Worm (Caenorhabditis elegans): Measurements from ENCODE around the gene C31A11.13.
A peak's percentile ranks its signal among the peaks of the same experiment; 100 is the strongest.

C31A11.13 gene

DNA sequence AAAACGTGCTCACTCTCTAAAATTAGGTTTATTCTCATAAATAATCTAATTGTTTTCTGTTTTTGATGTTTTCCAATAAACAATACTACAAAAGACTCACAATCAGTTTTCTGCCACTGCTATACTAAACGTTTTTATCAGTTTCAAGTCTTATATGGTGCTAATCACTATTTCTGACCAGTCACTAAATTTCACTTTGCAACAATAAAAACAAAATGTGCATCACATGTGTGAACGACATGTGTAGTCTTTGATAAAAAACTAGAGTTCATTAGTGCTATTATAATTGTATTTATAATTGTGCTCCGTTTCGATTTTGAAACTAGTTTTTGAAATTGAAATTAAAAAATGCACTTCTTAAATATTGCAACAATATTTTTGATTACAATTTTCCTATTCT, 24.4 kb downstream of the C31A11.13 start, which contains the start of gene cyp-37B1 (continued):
- no peak for TF ChIP-seq lin-15B (tag; optimal IDR thresholded peaks at IDR 0.05)
- no peak for TF ChIP-seq nhr-67 (tag; optimal IDR thresholded peaks at IDR 0.05)

DNA sequence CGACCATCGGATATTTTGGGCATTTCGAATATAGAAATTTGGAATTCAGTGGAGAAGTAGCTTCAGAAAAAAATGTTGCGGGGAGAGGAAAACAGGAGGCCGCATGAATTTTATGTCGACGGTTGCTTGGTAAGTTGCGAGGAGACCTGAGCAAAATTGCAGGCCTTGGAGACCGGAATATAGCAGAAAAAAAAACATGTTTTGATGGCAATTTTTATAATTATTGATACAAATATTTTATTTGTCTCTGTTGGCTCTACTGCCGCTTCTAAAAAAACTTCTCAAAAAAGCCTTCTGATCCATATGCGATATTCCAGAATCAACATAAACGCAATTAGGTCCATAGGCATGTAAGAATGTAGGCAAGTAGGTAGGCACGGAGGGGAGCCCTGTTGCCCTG, 27.0 kb downstream of the C31A11.13 start, which contains the start of gene pacl-1:
Gene pacl-1, minus strand, starts transcription at position 101 of the 400 bp plus-strand sequence.
- TF ChIP-seq ceh-9 (tag; optimal IDR thresholded peaks at IDR 0.05) (no peak), ceh-16 (tag; optimal IDR thresholded peaks at IDR 0.05) (no peak), hmg-11 (tag; optimal IDR thresholded peaks at IDR 0.05) (no peak), aly-2 (tag; optimal IDR thresholded peaks at IDR 0.05) (no peak), nfya-1 (tag; optimal IDR thresholded peaks at IDR 0.05; ENCODE audit: insufficient read depth) (no peak)

ce11 chrV:16271121-16271520, 31.2 kb downstream of the C31A11.13 start, which contains the start of gene T13F3.6:
T13F3.6 (minus strand) TSS chrV:16271221.
- TF ChIP-seq fos-1 (tag; optimal IDR thresholded peaks at IDR 0.05) (no peak), pha-4 (tag; optimal IDR thresholded peaks at IDR 0.05) (no peak), elt-2 (tag; optimal IDR thresholded peaks at IDR 0.05) (no peak), skn-1 (tag; optimal IDR thresholded peaks at IDR 0.05) (no peak), nhr-25 (tag; optimal IDR thresholded peaks at IDR 0.05) (no peak)

- no peak for TF ChIP-seq lsy-12 (tag; optimal IDR thresholded peaks at IDR 0.05)
- peak; percentile 38 for TF ChIP-seq pha-4 (tag; optimal IDR thresholded peaks at IDR 0.05)
Observed at ce11 chrV:16269556-16269955, 32.8 kb downstream of the C31A11.13 start, which contains the start of the genes fbxa-2 and T13F3.8. fbxa-2 (minus strand) TSS chrV:16269656. T13F3.8 (plus strand) TSS chrV:16269800.

- TF ChIP-seq ztf-4 (tag; optimal IDR thresholded peaks at IDR 0.05), result no peak
- no peak for TF ChIP-seq R02D3.7 (tag; optimal IDR thresholded peaks at IDR 0.05)
- TF ChIP-seq snpc-4 (tag; optimal IDR thresholded peaks at IDR 0.05), result no peak
- no peak for TF ChIP-seq egl-27 (tag; optimal IDR thresholded peaks at IDR 0.05)
Observed at ce11 chrV:16266514-16266913, 35.8 kb downstream of the C31A11.13 start, which contains the start of gene T13F3.4. T13F3.4 (minus strand) TSS chrV:16266614.

- TF ChIP-seq ceh-82 (tag; optimal IDR thresholded peaks at IDR 0.05) (no peak), elt-1 (tag; optimal IDR thresholded peaks at IDR 0.05) (no peak), fos-1 (tag; optimal IDR thresholded peaks at IDR 0.05) (no peak), unc-62 (GFP tag; optimal IDR thresholded peaks at IDR 0.05) (no peak), ceh-28 (tag; optimal IDR thresholded peaks at IDR 0.05) (no peak), nhr-28 (tag; optimal IDR thresholded peaks at IDR 0.05) (no peak), nhr-11 (tag; optimal IDR thresholded peaks at IDR 0.05) (no peak), nhr-67 (tag; optimal IDR thresholded peaks at IDR 0.05) (no peak), ztf-4 (tag; optimal IDR thresholded peaks at IDR 0.05) (no peak), sea-2 (GFP tag; optimal IDR thresholded peaks at IDR 0.05) (no peak), unc-39 (tag; optimal IDR thresholded peaks at IDR 0.05) (no peak), nhr-23 (tag; optimal IDR thresholded peaks at IDR 0.05) (no peak), daf-12 (tag; optimal IDR thresholded peaks at IDR 0.05) (no peak), skn-1 (tag; optimal IDR thresholded peaks at IDR 0.05) (no peak), snpc-4 (tag; optimal IDR thresholded peaks at IDR 0.05) (no peak)
Observed at ce11 chrV:16259684-16260083, 42.7 kb downstream of the C31A11.13 start, which contains the start of gene nhr-127. nhr-127 (plus strand) TSS chrV:16259984.

DNA sequence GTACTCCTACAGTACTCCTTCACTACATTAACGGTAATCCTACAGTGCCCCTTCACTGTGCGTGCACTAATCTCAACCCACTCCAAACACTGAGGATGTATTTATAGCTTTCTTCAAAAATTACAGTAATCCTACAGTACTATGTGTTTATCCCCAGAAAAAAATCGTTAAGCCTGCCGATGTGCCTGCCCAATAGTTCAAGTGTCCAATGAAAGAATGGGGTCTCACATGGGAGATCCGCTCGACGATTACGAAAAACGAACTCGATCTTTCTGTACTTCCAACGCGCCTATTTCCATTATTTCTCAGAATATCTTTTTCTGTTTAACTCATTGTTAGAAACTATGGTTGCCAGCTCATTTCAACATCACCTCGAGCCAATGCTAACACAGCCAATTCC, 44.2 kb downstream of the C31A11.13 start, which contains the start of gene nhr-218:
Gene nhr-218, plus strand, starts transcription at position 301 of the 400 bp plus-strand sequence.
- TF ChIP-seq nhr-237 (tag; optimal IDR thresholded peaks at IDR 0.05) (no peak), ceh-28 (tag; optimal IDR thresholded peaks at IDR 0.05) (no peak), ceh-9 (tag; optimal IDR thresholded peaks at IDR 0.05) (no peak)

- no peak for TF ChIP-seq ceh-28 (tag; optimal IDR thresholded peaks at IDR 0.05)
- TF ChIP-seq zag-1 (tag; optimal IDR thresholded peaks at IDR 0.05), result no peak
- TF ChIP-seq egl-27 (tag; optimal IDR thresholded peaks at IDR 0.05), result no peak
- TF ChIP-seq elt-1 (tag; optimal IDR thresholded peaks at IDR 0.05), result no peak
- TF ChIP-seq skn-1 (tag; optimal IDR thresholded peaks at IDR 0.05), result no peak
- no peak for TF ChIP-seq jun-1 (tag; optimal IDR thresholded peaks at IDR 0.05)
- TF ChIP-seq nhr-28 (tag; optimal IDR thresholded peaks at IDR 0.05), result no peak
- TF ChIP-seq nhr-67 (tag; optimal IDR thresholded peaks at IDR 0.05), result no peak
- TF ChIP-seq nhr-25 (tag; optimal IDR thresholded peaks at IDR 0.05), result no peak
- no peak for TF ChIP-seq fkh-2 (tag; optimal IDR thresholded peaks at IDR 0.05)
- TF ChIP-seq ama-1 (optimal IDR thresholded peaks at IDR 0.05), result no peak
- TF ChIP-seq pqm-1 (tag; optimal IDR thresholded peaks at IDR 0.05), result no peak
- no peak for TF ChIP-seq elt-2 (tag; optimal IDR thresholded peaks at IDR 0.05)
- TF ChIP-seq ztf-4 (tag; optimal IDR thresholded peaks at IDR 0.05), result no peak
- TF ChIP-seq ceh-16 (tag; optimal IDR thresholded peaks at IDR 0.05), result no peak
Observed at ce11 chrV:16256395-16256794, 46.0 kb downstream of the C31A11.13 start, which contains the start of gene bgnt-1.3. bgnt-1.3 (minus strand) TSS chrV:16256495.
